Worm (Caenorhabditis elegans): ENCODE data around the gene C07H4.1.

Gene C07H4.1

ce11 chrII:9112851-9113250, 19.4 kb upstream of the C07H4.1 start, which contains the start of gene jun-1 (continued):
- TF ChIP-seq F10B5.3 (tag; optimal IDR thresholded peaks at IDR 0.05) (no peak), zfp-3 (GFP tag; conservative IDR thresholded peaks at IDR 0.05) (no peak; the same call in 1 of the 2 replicates), ceh-32 (tag; optimal IDR thresholded peaks at IDR 0.05; ENCODE audit: poor library complexity) (no peak), sdz-12 (GFP tag; optimal IDR thresholded peaks at IDR 0.05) (no peak), lin-13 (GFP tag; optimal IDR thresholded peaks at IDR 0.05) (no peak), mes-2 (tag; optimal IDR thresholded peaks at IDR 0.05; ENCODE audit: poor library complexity, severe bottlenecking) (peak; percentile 47), ceh-20 (GFP tag; IDR thresholded peaks at IDR 0.05) (0 out of 2 replicates have a peak, but pooled peaks have one; percentile 35), nhr-41 (GFP tag; IDR thresholded peaks at IDR 0.05) (no peak), hlh-30 (tag; optimal IDR thresholded peaks at IDR 0.05; ENCODE audit: insufficient read depth) (peak; percentile 95), nhr-6 (tag; optimal IDR thresholded peaks at IDR 0.05) (peak; percentile 92), hif-1 (tag; optimal IDR thresholded peaks at IDR 0.05) (peak in 1 of 2 experiments; percentile 57), Y75B8A.6 (GFP tag; IDR thresholded peaks at IDR 0.05) (no peak), dpl-1 (GFP tag; optimal IDR thresholded peaks at IDR 0.05) (peak; percentile 47), lin-15B (tag; optimal IDR thresholded peaks at IDR 0.05) (no peak), skn-1 (tag; optimal IDR thresholded peaks at IDR 0.05) (no peak), T20F7.1 (GFP tag; optimal IDR thresholded peaks at IDR 0.05) (peak; percentile 71), ama-1 (optimal IDR thresholded peaks at IDR 0.05) (no peak), dmd-6 (GFP tag; IDR thresholded peaks at IDR 0.05) (peak; percentile 74), nhr-11 (tag; optimal IDR thresholded peaks at IDR 0.05) (peak; percentile 94), daf-16 (GFP tag; optimal IDR thresholded peaks at IDR 0.05) (peak in 1 of 2 experiments; percentile 68), daf-16 (tag; optimal IDR thresholded peaks at IDR 0.05) (peak; percentile 23), mxl-3 (GFP tag; optimal IDR thresholded peaks at IDR 0.05) (peak; percentile 56), rbr-2 (tag; optimal IDR thresholded peaks at IDR 0.05) (peak; percentile 83), spr-3 (GFP tag; optimal IDR thresholded peaks at IDR 0.05) (no peak), nhr-76 (tag; optimal IDR thresholded peaks at IDR 0.05) (no peak), nhr-102 (tag; optimal IDR thresholded peaks at IDR 0.05) (peak; percentile 46), nhr-48 (tag; optimal IDR thresholded peaks at IDR 0.05) (peak; percentile 73), aly-2 (tag; optimal IDR thresholded peaks at IDR 0.05) (no peak), hlh-11 (tag; optimal IDR thresholded peaks at IDR 0.05) (peak; percentile 91), aha-1 (tag) (no peak), lin-38 (GFP tag; IDR thresholded peaks at IDR 0.05) (peak; percentile 55), ZK337.2 (GFP tag; IDR thresholded peaks at IDR 0.05) (no peak), snpc-1.2 (GFP tag; IDR thresholded peaks at IDR 0.05) (no peak), ceh-28 (tag; optimal IDR thresholded peaks at IDR 0.05) (no peak), lim-7 (GFP tag; IDR thresholded peaks at IDR 0.05) (no peak), ces-1 (GFP tag; optimal IDR thresholded peaks at IDR 0.05) (no peak), ceh-44 (GFP tag; IDR thresholded peaks at IDR 0.05) (no peak), lir-3 (tag; optimal IDR thresholded peaks at IDR 0.05) (no peak), nhr-10 (tag; optimal IDR thresholded peaks at IDR 0.05) (peak; percentile 17), attf-4 (tag; optimal IDR thresholded peaks at IDR 0.05) (no peak), Y5F2A.4 (GFP tag; optimal IDR thresholded peaks at IDR 0.05) (no peak), D1046.2 (GFP tag; IDR thresholded peaks at IDR 0.05) (no peak), zfp-2 (tag; optimal IDR thresholded peaks at IDR 0.05) (no peak), mxl-2 (GFP tag; conservative IDR thresholded peaks at IDR 0.05) (no peak), daf-8 (GFP tag; IDR thresholded peaks at IDR 0.05) (no peak), ZK546.5 (tag; optimal IDR thresholded peaks at IDR 0.05) (no peak), lin-39 (tag; optimal IDR thresholded peaks at IDR 0.05) (no peak), nhr-237 (tag; optimal IDR thresholded peaks at IDR 0.05) (peak; percentile 25), fos-1 (tag; optimal IDR thresholded peaks at IDR 0.05) (no peak), egl-43 (GFP tag; IDR thresholded peaks at IDR 0.05) (no peak), madf-9 (GFP tag; conservative IDR thresholded peaks at IDR 0.05) (no peak), gei-8 (GFP tag; optimal IDR thresholded peaks at IDR 0.05) (no peak), snpc-4 (tag; optimal IDR thresholded peaks at IDR 0.05) (no peak)

Measured in whole organism, L4 larva.